Fruit fly (Drosophila melanogaster) S2 (cell line): Measurements from ENCODE around the gene CG15643.

ENCODE experiments used
- CG8478 ChIP-seq: fragments of >200 bp; optimal IDR thresholded peaks from 2 replicates; lab custom pipeline; 2018
- CTCF ChIP-seq, 2 experiments: fragments of >200 bp; optimal IDR thresholded peaks; 2 replicates each; lab custom pipeline; 2018

CG15643 gene

dm6 chrX:15599697-15600096 lies 27.7 kb upstream of the CG15643 start:
- TF ChIP-seq CTCF (optimal IDR thresholded peaks at IDR 0.05; lab: Kevin White, UChicago), result no peak
- no peak for TF ChIP-seq CG8478 (lab: Kevin White, UChicago)

- no peak for TF ChIP-seq CG8478 (lab: Kevin White, UChicago)
- peak; percentile 78 to 92 for TF ChIP-seq CTCF (optimal IDR thresholded peaks at IDR 0.05; lab: Kevin White, UChicago)
Measured at dm6 chrX:15594230-15594857, 22.4 kb upstream of the CG15643 start.

- TF ChIP-seq CG8478 (lab: Kevin White, UChicago) (no peak), CTCF (optimal IDR thresholded peaks at IDR 0.05; lab: Kevin White, UChicago) (no peak)
Measured at dm6 chrX:15593477-15594229, 21.7 kb upstream of the CG15643 start, which contains the start of gene Chsy. Gene Chsy (minus strand): TSS chrX:15593534.

dm6 chrX:15592822-15593476 lies 21.0 kb upstream of the CG15643 start:
- TF ChIP-seq CG8478 (lab: Kevin White, UChicago) (no peak), CTCF (optimal IDR thresholded peaks at IDR 0.05; lab: Kevin White, UChicago) (no peak)

dm6 chrX:15591721-15592491 lies 20.0 kb upstream of the CG15643 start:
- no peak for TF ChIP-seq CG8478 (lab: Kevin White, UChicago)
- no peak for TF ChIP-seq CTCF (optimal IDR thresholded peaks at IDR 0.05; lab: Kevin White, UChicago)

- TF ChIP-seq CG8478 (lab: Kevin White, UChicago) (no peak), CTCF (optimal IDR thresholded peaks at IDR 0.05; lab: Kevin White, UChicago) (no peak)
Measured at dm6 chrX:15587433-15587832, 15.5 kb upstream of the CG15643 start, which contains the start of gene Alp11. Gene Alp11 (plus strand): TSS chrX:15587733.

- no peak for TF ChIP-seq CTCF (optimal IDR thresholded peaks at IDR 0.05; lab: Kevin White, UChicago)
- TF ChIP-seq CG8478 (lab: Kevin White, UChicago), result no peak
Measured at dm6 chrX:15583842-15584441, 12.0 kb upstream of the CG15643 start.

dm6 chrX:15582853-15583252 lies 10.9 kb upstream of the CG15643 start, which contains the start of the genes CG9215 and CG8097:
Gene CG9215 (minus strand): TSS chrX:15582874.
Gene CG8097 (plus strand): TSS chrX:15583159.
- no peak for TF ChIP-seq CTCF (optimal IDR thresholded peaks at IDR 0.05; lab: Kevin White, UChicago)
- TF ChIP-seq CG8478 (lab: Kevin White, UChicago), result no peak

dm6 chrX:15579579-15579978 lies 7.6 kb upstream of the CG15643 start:
- TF ChIP-seq CG8478 (lab: Kevin White, UChicago) (no peak), CTCF (optimal IDR thresholded peaks at IDR 0.05; lab: Kevin White, UChicago) (no peak)

- TF ChIP-seq CG8478 (lab: Kevin White, UChicago), result no peak
- TF ChIP-seq CTCF (optimal IDR thresholded peaks at IDR 0.05; lab: Kevin White, UChicago), result peak in 1 of 2 experiments; percentile 2
Measured at dm6 chrX:15578043-15578442, 6.1 kb upstream of the CG15643 start, which contains the start of the genes cerv and CG7872. Gene cerv (minus strand): TSS chrX:15578171. Gene CG7872 (plus strand): TSS chrX:15578205.

dm6 chrX:15575557-15575956 lies 3.6 kb upstream of the CG15643 start, which contains the start of gene CG42299:
Gene CG42299 (minus strand): TSS chrX:15575683.
- TF ChIP-seq CG8478 (lab: Kevin White, UChicago) (no peak), CTCF (optimal IDR thresholded peaks at IDR 0.05; lab: Kevin White, UChicago) (no peak)

- no peak for TF ChIP-seq CTCF (optimal IDR thresholded peaks at IDR 0.05; lab: Kevin White, UChicago)
- no peak for TF ChIP-seq CG8478 (lab: Kevin White, UChicago)
Measured at dm6 chrX:15574384-15574783, 2.4 kb upstream of the CG15643 start, which contains the start of gene CG9213. Gene CG9213 (minus strand): TSS chrX:15574535.

- TF ChIP-seq CG8478 (lab: Kevin White, UChicago) (no peak), CTCF (optimal IDR thresholded peaks at IDR 0.05; lab: Kevin White, UChicago) (no peak)
Measured at dm6 chrX:15568983-15569370, 3.0 kb downstream of the CG15643 start, which contains the start of gene CG7860. Gene CG7860 (plus strand): TSS chrX:15568993.
